Worm (Caenorhabditis elegans): ENCODE results near the gene trh-1.

DNA sequence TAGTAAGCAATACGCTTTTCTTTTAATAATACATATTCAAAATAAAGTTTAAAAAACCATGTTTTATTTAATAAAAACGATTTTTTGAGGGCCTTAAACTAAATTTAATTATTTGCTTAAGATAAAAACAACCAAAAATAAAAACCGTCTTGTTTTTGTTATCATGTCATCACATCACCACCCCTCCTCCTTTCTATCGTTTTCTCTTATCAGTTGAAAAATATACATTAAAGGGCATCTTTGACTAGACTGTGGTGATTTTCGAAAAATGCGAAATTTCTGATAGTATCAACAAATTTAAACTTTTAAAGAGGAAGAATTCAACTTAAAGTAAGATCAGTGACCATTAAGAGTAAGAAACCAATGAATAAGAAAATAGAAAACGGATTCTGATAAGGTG is 37.7 kb downstream of the trh-1 start:
- no peak for TF ChIP-seq lin-15B (tag; optimal IDR thresholded peaks at IDR 0.05)
- no peak for TF ChIP-seq mdt-29 (GFP tag; IDR thresholded peaks at IDR 0.05)
- peak; percentile 60 for TF ChIP-seq nhr-77 (tag; optimal IDR thresholded peaks at IDR 0.05)
- no peak for TF ChIP-seq unc-62 (GFP tag; optimal IDR thresholded peaks at IDR 0.05 in 1 of 2)
- TF ChIP-seq unc-62 (tag; optimal IDR thresholded peaks at IDR 0.05) = no peak
- no peak for TF ChIP-seq lin-13 (GFP tag; optimal IDR thresholded peaks at IDR 0.05)
- TF ChIP-seq Y48G9A.11 (GFP tag; IDR thresholded peaks at IDR 0.05) = no peak
- no peak for TF ChIP-seq ZK337.2 (GFP tag; IDR thresholded peaks at IDR 0.05)
- TF ChIP-seq nhr-111 (GFP tag; optimal IDR thresholded peaks at IDR 0.05) = no peak
- TF ChIP-seq ZK546.5 (tag; optimal IDR thresholded peaks at IDR 0.05) = no peak
- TF ChIP-seq ctbp-1 (GFP tag; IDR thresholded peaks at IDR 0.05) = no peak
- TF ChIP-seq spr-3 (GFP tag; optimal IDR thresholded peaks at IDR 0.05) = no peak
- TF ChIP-seq nhr-76 (tag; optimal IDR thresholded peaks at IDR 0.05) = no peak
- no peak for TF ChIP-seq lir-3 (tag; optimal IDR thresholded peaks at IDR 0.05)
- no peak for TF ChIP-seq snpc-4 (tag; optimal IDR thresholded peaks at IDR 0.05)
